Fruit fly (Drosophila melanogaster): ENCODE data around the gene sty.
A peak's percentile ranks its signal among the peaks of the same experiment; 100 is the strongest.

The sty gene

dm6 chr3L:3393951-3394834 is 30.5 kb downstream of the sty start (continued):
- no peak for TF ChIP-seq CG6254 (GFP tag; optimal IDR thresholded peaks at IDR 0.05)
- TF ChIP-seq ssp (GFP tag; IDR thresholded peaks at IDR 0.05): peak; percentile 78
- peak; percentile 54 for TF ChIP-seq Nf-YC (tag; optimal IDR thresholded peaks at IDR 0.05)
- no peak for TF ChIP-seq dmrt11E (tag; optimal IDR thresholded peaks at IDR 0.05)
- TF ChIP-seq dm (GFP tag; optimal IDR thresholded peaks at IDR 0.05): peak; percentile 58
- peak; percentile 6 for TF ChIP-seq CG10959 (GFP tag; IDR thresholded peaks at IDR 0.05)
- no peak for TF ChIP-seq bbx (GFP tag; IDR thresholded peaks at IDR 0.05; ENCODE audit: partially characterized antibody)
- no peak for TF ChIP-seq cad (GFP tag; optimal IDR thresholded peaks at IDR 0.05)
- no peak for TF ChIP-seq Opbp (GFP tag; IDR thresholded peaks at IDR 0.05; ENCODE audit: partially characterized antibody)
- no peak for TF ChIP-seq CG1529 (GFP tag; optimal IDR thresholded peaks at IDR 0.05)
- TF ChIP-seq B-H2 (GFP tag; optimal IDR thresholded peaks at IDR 0.05): no peak
- TF ChIP-seq Poxn (GFP tag; IDR thresholded peaks at IDR 0.05): no peak
- no peak for TF ChIP-seq CG7271 (tag; optimal IDR thresholded peaks at IDR 0.05)
- peak; percentile 91 for TF ChIP-seq D19A (tag; optimal IDR thresholded peaks at IDR 0.05)
- TF ChIP-seq C15 (GFP tag; IDR thresholded peaks at IDR 0.05): peak; percentile 19; the same call in 1 of the 3 replicates
- TF ChIP-seq peb (GFP tag; IDR thresholded peaks at IDR 0.05): peak; percentile 80
- no peak for TF ChIP-seq CG10462 (GFP tag; optimal IDR thresholded peaks at IDR 0.05)
- no peak; the same call in 1 of the 2 replicates for TF ChIP-seq onecut (GFP tag; IDR thresholded peaks at IDR 0.05)
- TF ChIP-seq CG11093 (GFP tag; IDR thresholded peaks at IDR 0.05): no peak; the same call in none of the 3 replicates
- TF ChIP-seq CG32767 (GFP tag; IDR thresholded peaks at IDR 0.05): no peak
- TF ChIP-seq hkb (optimal IDR thresholded peaks at IDR 0.05): no peak
- peak; percentile 69 for TF ChIP-seq hkb (GFP tag; IDR thresholded peaks at IDR 0.05)
- TF ChIP-seq Ssrp (tag; optimal IDR thresholded peaks at IDR 0.05): no peak
- TF ChIP-seq her (GFP tag; optimal IDR thresholded peaks at IDR 0.05): no peak
- peak; percentile 45 for TF ChIP-seq sug (tag; optimal IDR thresholded peaks at IDR 0.05)
- TF ChIP-seq CG9817 (tag; optimal IDR thresholded peaks at IDR 0.05): peak; percentile 57
- peak; percentile 66 for TF ChIP-seq Sry-β (GFP tag; optimal IDR thresholded peaks at IDR 0.05)
- TF ChIP-seq eyg (GFP tag; optimal IDR thresholded peaks at IDR 0.05): peak; percentile 38
- TF ChIP-seq dmrt99B (tag; optimal IDR thresholded peaks at IDR 0.05): peak; percentile 88
- TF ChIP-seq NfI (GFP tag; optimal IDR thresholded peaks at IDR 0.05): no peak
- TF ChIP-seq zf30C (GFP tag; optimal IDR thresholded peaks at IDR 0.05): peak; percentile 86
- TF ChIP-seq trem (tag; optimal IDR thresholded peaks at IDR 0.05): peak; percentile 78
- TF ChIP-seq fd96Cb (tag; optimal IDR thresholded peaks at IDR 0.05): peak; percentile 85
- no peak for TF ChIP-seq ftz-f1 (GFP tag; optimal IDR thresholded peaks at IDR 0.05)
- TF ChIP-seq sima (GFP tag; optimal IDR thresholded peaks at IDR 0.05): no peak
- TF ChIP-seq CG3995 (GFP tag; optimal IDR thresholded peaks at IDR 0.05): no peak
- peak; percentile 73; the same call in 2 of the 3 replicates for TF ChIP-seq Aef1 (GFP tag; IDR thresholded peaks at IDR 0.05)
- TF ChIP-seq CG7556 (GFP tag; optimal IDR thresholded peaks at IDR 0.05): peak; percentile 86
- TF ChIP-seq ara (GFP tag; IDR thresholded peaks at IDR 0.05): peak; percentile 88
- TF ChIP-seq pros (GFP tag; optimal IDR thresholded peaks at IDR 0.05): no peak
- peak; percentile 38 for TF ChIP-seq kni (GFP tag; optimal IDR thresholded peaks at IDR 0.05)
- TF ChIP-seq usp (GFP tag; optimal IDR thresholded peaks at IDR 0.05): no peak
- peak; percentile 86 for TF ChIP-seq gce (GFP tag; IDR thresholded peaks at IDR 0.05)
- no peak for TF ChIP-seq CG8290 (GFP tag; optimal IDR thresholded peaks at IDR 0.05)
- TF ChIP-seq CG8290 (tag; optimal IDR thresholded peaks at IDR 0.05): peak in 1 of 2 experiments; percentile 28
- no peak for TF ChIP-seq rib (GFP tag; IDR thresholded peaks at IDR 0.05)
- TF ChIP-seq lbe (GFP tag; optimal IDR thresholded peaks at IDR 0.05): no peak
- no peak for TF ChIP-seq Tbp (GFP tag; optimal IDR thresholded peaks at IDR 0.05)
- no peak; the same call in 2 of the 3 replicates for TF ChIP-seq sr (GFP tag; IDR thresholded peaks at IDR 0.05)
- TF ChIP-seq CG7372 (GFP tag; IDR thresholded peaks at IDR 0.05): peak; percentile 38
